Fruit fly (Drosophila melanogaster): ENCODE measurements around the gene Boh2.

Boh2 gene

dm6 chr2L:11203494-11204010 is 24.7 kb downstream of the Boh2 start, which contains the start of gene Ca-beta (continued):
- no peak for TF ChIP-seq nmo (GFP tag; optimal IDR thresholded peaks at IDR 0.05)
- peak; percentile 79 for TF ChIP-seq Ets65A (GFP tag)
- TF ChIP-seq Doc3 (GFP tag; IDR thresholded peaks at IDR 0.05; ENCODE audit: partially characterized antibody): no peak
- peak; percentile 42; the same call in 1 of the 3 replicates for TF ChIP-seq Aef1 (GFP tag; IDR thresholded peaks at IDR 0.05)
- no peak for TF ChIP-seq az2 (GFP tag; optimal IDR thresholded peaks at IDR 0.05)
- peak; percentile 30 for TF ChIP-seq CG1603 (tag; optimal IDR thresholded peaks at IDR 0.05)
- TF ChIP-seq Hand (GFP tag; optimal IDR thresholded peaks at IDR 0.05): peak; percentile 71
- peak; percentile 77 for TF ChIP-seq CG32532 (GFP tag; IDR thresholded peaks at IDR 0.05)
- TF ChIP-seq CG11085 (GFP tag; IDR thresholded peaks at IDR 0.05): peak; percentile 43; the same call in 1 of the 2 replicates
- no peak for TF ChIP-seq NK7.1 (GFP tag; optimal IDR thresholded peaks at IDR 0.05)
- TF ChIP-seq PHDP (tag; optimal IDR thresholded peaks at IDR 0.05): peak; percentile 17
- TF ChIP-seq CTCF (GFP tag; optimal IDR thresholded peaks at IDR 0.05): peak; percentile 25
- no peak for TF ChIP-seq CG1233 (GFP tag; optimal IDR thresholded peaks at IDR 0.05)
- no peak for TF ChIP-seq stwl (tag; optimal IDR thresholded peaks at IDR 0.05)
- no peak for TF ChIP-seq CG11398 (GFP tag; optimal IDR thresholded peaks at IDR 0.05)
- TF ChIP-seq dpn (GFP tag; optimal IDR thresholded peaks at IDR 0.05): peak in 1 of 2 experiments; percentile 42
- no peak for TF ChIP-seq CG3995 (GFP tag; optimal IDR thresholded peaks at IDR 0.05)
- no peak for TF ChIP-seq so (GFP tag; IDR thresholded peaks at IDR 0.05)
- no peak for TF ChIP-seq CG6854 (GFP tag; optimal IDR thresholded peaks at IDR 0.05)
- TF ChIP-seq CG6254 (GFP tag; optimal IDR thresholded peaks at IDR 0.05): no peak
- TF ChIP-seq Awh (GFP tag; IDR thresholded peaks at IDR 0.05): no peak
- peak; percentile 85 for TF ChIP-seq row (GFP tag; IDR thresholded peaks at IDR 0.05)
- peak; percentile 40 for TF ChIP-seq bcd (GFP tag; optimal IDR thresholded peaks at IDR 0.05)
- peak; percentile 10 for TF ChIP-seq CG4282 (GFP tag; optimal IDR thresholded peaks at IDR 0.05)
- TF ChIP-seq cwo (GFP tag; optimal IDR thresholded peaks at IDR 0.05): peak; percentile 80
- peak; percentile 34; the same call in 1 of the 2 replicates for TF ChIP-seq E2f1 (GFP tag; IDR thresholded peaks at IDR 0.05)
- TF ChIP-seq odd (GFP tag; optimal IDR thresholded peaks at IDR 0.05): no peak
- TF ChIP-seq CG11247 (GFP tag; IDR thresholded peaks at IDR 0.05): peak; percentile 62
- TF ChIP-seq gem (tag; optimal IDR thresholded peaks at IDR 0.05): peak; percentile 40
- peak; percentile 54 for TF ChIP-seq caup (GFP tag; optimal IDR thresholded peaks at IDR 0.05; ENCODE audit: severe bottlenecking)
- TF ChIP-seq Hey (tag; optimal IDR thresholded peaks at IDR 0.05): peak; percentile 20
- TF ChIP-seq HmgD (GFP tag; optimal IDR thresholded peaks at IDR 0.05): no peak
- no peak for TF ChIP-seq CG9609 (GFP tag; optimal IDR thresholded peaks at IDR 0.05)
- no peak for TF ChIP-seq inv (GFP tag; IDR thresholded peaks at IDR 0.05; ENCODE audit: partially characterized antibody)
- TF ChIP-seq dmrt99B (tag; optimal IDR thresholded peaks at IDR 0.05): peak; percentile 29
- no peak for TF ChIP-seq cad (GFP tag; optimal IDR thresholded peaks at IDR 0.05)
- TF ChIP-seq CG30020 (tag; optimal IDR thresholded peaks at IDR 0.05): no peak
- TF ChIP-seq CG14667 (GFP tag; IDR thresholded peaks at IDR 0.05): no peak
- 0 out of 2 replicates have a peak, but pooled peaks have one; percentile 19 for TF ChIP-seq CG42726 (GFP tag; IDR thresholded peaks at IDR 0.05; ENCODE audit: partially characterized antibody)
- TF ChIP-seq stc (GFP tag; IDR thresholded peaks at IDR 0.05): peak; percentile 33; the same call in 1 of the 2 replicates
- no peak for TF ChIP-seq rib (GFP tag; IDR thresholded peaks at IDR 0.05)
- peak; percentile 40 for TF ChIP-seq CG13296 (GFP tag; optimal IDR thresholded peaks at IDR 0.05)
- TF ChIP-seq Hmr (GFP tag; optimal IDR thresholded peaks at IDR 0.05): peak; percentile 75
- peak; percentile 8 for TF ChIP-seq shn (GFP tag; optimal IDR thresholded peaks at IDR 0.05)
- no peak for TF ChIP-seq Atf-2 (GFP tag; optimal IDR thresholded peaks at IDR 0.05)
- no peak; the same call in 2 of the 3 replicates for TF ChIP-seq CG11560 (tag; IDR thresholded peaks at IDR 0.05)
- TF ChIP-seq pho (GFP tag; optimal IDR thresholded peaks at IDR 0.05): peak; percentile 42
- peak; percentile 19 for TF ChIP-seq Sox102F (GFP tag; optimal IDR thresholded peaks at IDR 0.05)
- TF ChIP-seq CG17802 (tag; optimal IDR thresholded peaks at IDR 0.05): no peak
- TF ChIP-seq H2.0 (GFP tag; IDR thresholded peaks at IDR 0.05): 0 out of 2 replicates have a peak, but pooled peaks have one; percentile 21
- no peak for TF ChIP-seq CG10431 (GFP tag; optimal IDR thresholded peaks at IDR 0.05)

Measured in whole organism, embryonic.